Worm (Caenorhabditis elegans) whole organism, L1 larva: ENCODE data around the gene ZK1073.2.

ENCODE experiments used
- C16A3.4 ChIP-seq: fragments of 150-350 bp; optimal IDR thresholded peaks from 2 replicates; lab custom pipeline; 2014; ENCODE audit warnings: missing biosample characterization, missing genetic modification characterization
- Y116A8C.19 ChIP-seq: sonication (generic microtip); optimal IDR thresholded peaks from 2 replicates; lab custom pipeline; 2016; ENCODE audit warnings: missing compliant biosample characterization, missing genetic modification characterization, borderline replicate concordance
- aha-1 ChIP-seq: fragments of 150-350 bp; optimal IDR thresholded peaks from 2 replicates; lab custom pipeline; 2014; ENCODE audit warnings: missing biosample characterization, missing genetic modification characterization
- aly-2 ChIP-seq: fragments of 150-350 bp; optimal IDR thresholded peaks from 2 replicates; lab custom pipeline; 2014; ENCODE audit warnings: missing biosample characterization, missing genetic modification characterization
- ceh-63 ChIP-seq: fragments of 200-800 bp; sonication (Bioruptor generic); optimal IDR thresholded peaks from 2 replicates; lab custom pipeline; 2018; ENCODE audit warnings: mild to moderate bottlenecking, missing genetic modification characterization, missing compliant biosample characterization
- ceh-8 ChIP-seq: fragments of 200-800 bp; sonication (Bioruptor generic); optimal IDR thresholded peaks from 2 replicates; lab custom pipeline; 2018; ENCODE audit warnings: mild to moderate bottlenecking, missing genetic modification characterization, moderate library complexity, missing compliant biosample characterization
- ceh-82 ChIP-seq, 3 experiments: fragments of 150-350 bp in 1 of 3; sonication (generic microtip) in 2 of 3; optimal IDR thresholded peaks; 2 replicates each; lab custom pipeline; 2014 to 2017; ENCODE audit warnings: missing biosample characterization in 3 of 3, missing genetic modification characterization in 3 of 3
- ceh-88 ChIP-seq: fragments of 200-800 bp; sonication (Bioruptor generic); IDR thresholded peaks from 2 replicates; pipeline ENCODE4 v1.3.6; 2022; ENCODE audit warnings: missing genetic modification characterization, missing compliant biosample characterization
- ceh-90 ChIP-seq: sonication (generic microtip); optimal IDR thresholded peaks from 2 replicates; lab custom pipeline; 2016; ENCODE audit warnings: missing genetic modification characterization, missing compliant biosample characterization
- dpl-1 ChIP-seq, 3 experiments: fragments of 150-350 bp in 2 of 3; sonication (generic microtip) in 1 of 3; optimal IDR thresholded peaks; 2 replicates each; lab custom pipeline; 2014 to 2017; ENCODE audit warnings: missing biosample characterization in 3 of 3, missing genetic modification characterization in 3 of 3, missing genetic modification reagents in 3 of 3
- dsc-1 ChIP-seq: sonication (generic microtip); optimal IDR thresholded peaks from 2 replicates; lab custom pipeline; 2016; ENCODE audit warnings: mild to moderate bottlenecking, missing genetic modification characterization, missing compliant biosample characterization
- egl-13 ChIP-seq: sonication (generic microtip); optimal IDR thresholded peaks from 2 replicates; lab custom pipeline; 2016; ENCODE audit warnings: missing genotype, missing genetic modification reagents, missing genetic modification characterization, missing compliant biosample characterization
- egl-27 ChIP-seq, 2 experiments: fragments of 150-350 bp in 1 of 2; sonication (generic microtip); optimal IDR thresholded peaks; 3 replicates each; lab custom pipeline; 2017 to 2018; ENCODE audit warnings: missing biosample characterization in 2 of 2, missing genetic modification characterization in 2 of 2, missing genetic modification reagents in 2 of 2
- elt-2 ChIP-seq: sonication (generic microtip); optimal IDR thresholded peaks from 2 replicates; lab custom pipeline; 2016; ENCODE audit warnings: missing genetic modification characterization, mild to moderate bottlenecking, inconsistent platforms, missing compliant biosample characterization, missing genetic modification reagents
- fkh-10 ChIP-seq: sonication (generic microtip); optimal IDR thresholded peaks from 2 replicates; lab custom pipeline; 2017; ENCODE audit warnings: missing biosample characterization, missing genetic modification reagents, missing genetic modification characterization
- grh-1 ChIP-seq: fragments of 200-800 bp; sonication (Bioruptor generic); IDR thresholded peaks from 2 replicates; pipeline ENCODE4 v1.3.6; 2022; ENCODE audit warnings: missing genetic modification reagents, missing genetic modification characterization, missing compliant biosample characterization
- hlh-17 ChIP-seq: fragments of 200-800 bp; sonication (Bioruptor generic); optimal IDR thresholded peaks from 2 replicates; lab custom pipeline; 2018; ENCODE audit warnings: missing genetic modification characterization, mild to moderate bottlenecking, missing compliant biosample characterization, moderate library complexity, borderline replicate concordance
- hlh-4 ChIP-seq: sonication (generic microtip); optimal IDR thresholded peaks from 2 replicates; lab custom pipeline; 2016; ENCODE audit warnings: mild to moderate bottlenecking, missing genetic modification characterization, missing compliant biosample characterization
- hpl-2 ChIP-seq: fragments of 150-350 bp; optimal IDR thresholded peaks from 2 replicates; lab custom pipeline; 2014; ENCODE audit warnings: missing biosample characterization, missing genetic modification reagents, missing genetic modification characterization
- irx-1 ChIP-seq: sonication (generic microtip); optimal IDR thresholded peaks from 2 replicates; lab custom pipeline; 2016; ENCODE audit warnings: missing genetic modification characterization, missing compliant biosample characterization
- isw-1 ChIP-seq: fragments of 200-800 bp; sonication (Bioruptor generic); IDR thresholded peaks from 2 replicates; pipeline ENCODE4 v1.3.6; 2022; ENCODE audit warnings: missing genetic modification characterization, missing compliant biosample characterization
- jun-1 ChIP-seq: fragments of 150-350 bp; optimal IDR thresholded peaks from 2 replicates; lab custom pipeline; 2014; ENCODE audit warnings: missing biosample characterization, missing genetic modification reagents, missing genetic modification characterization
- lin-13 ChIP-seq: fragments of 150-350 bp; optimal IDR thresholded peaks from 2 replicates; lab custom pipeline; 2014; ENCODE audit warnings: missing biosample characterization, missing genetic modification reagents, missing genetic modification characterization
- lin-14 ChIP-seq: fragments of 200-800 bp; sonication (Bioruptor generic); optimal IDR thresholded peaks from 2 replicates; lab custom pipeline; 2018; ENCODE audit warnings: mild to moderate bottlenecking, missing genetic modification characterization, moderate library complexity, missing compliant biosample characterization
- lin-35 ChIP-seq, 2 experiments: fragments of 150-350 bp; optimal IDR thresholded peaks; 2 replicates each; lab custom pipeline; 2014; ENCODE audit warnings: missing biosample characterization in 2 of 2, missing genetic modification characterization in 2 of 2, missing genetic modification reagents in 2 of 2
- lin-39 ChIP-seq: fragments of 150-350 bp; optimal IDR thresholded peaks from 2 replicates; lab custom pipeline; 2014; ENCODE audit warnings: missing biosample characterization, missing genetic modification reagents, missing genetic modification characterization
- mab-9 ChIP-seq: fragments of 200-800 bp; sonication (Bioruptor generic); IDR thresholded peaks from 2 replicates; pipeline ENCODE4 v1.3.6; 2022; ENCODE audit warnings: missing genetic modification reagents, missing genetic modification characterization, missing compliant biosample characterization
- mef-2 ChIP-seq: fragments of 150-350 bp; optimal IDR thresholded peaks from 2 replicates; lab custom pipeline; 2014; ENCODE audit warnings: missing biosample characterization, missing genetic modification characterization
- nhr-12 ChIP-seq: sonication (generic microtip); optimal IDR thresholded peaks from 2 replicates; lab custom pipeline; 2017; ENCODE audit warnings: missing biosample characterization, missing genetic modification characterization
- nhr-20 ChIP-seq: sonication (generic microtip); optimal IDR thresholded peaks from 2 replicates; lab custom pipeline; 2016; ENCODE audit warnings: mild to moderate bottlenecking, missing genetic modification characterization, missing compliant biosample characterization
- nhr-28 ChIP-seq: fragments of 150-350 bp; optimal IDR thresholded peaks from 2 replicates; lab custom pipeline; 2014; ENCODE audit warnings: missing biosample characterization, missing genetic modification characterization
- nhr-47 ChIP-seq: sonication (generic microtip); optimal IDR thresholded peaks from 2 replicates; lab custom pipeline; 2016; ENCODE audit warnings: mild to moderate bottlenecking, missing genetic modification characterization, moderate library complexity, missing compliant biosample characterization
- nhr-71 ChIP-seq: sonication (generic microtip); optimal IDR thresholded peaks from 2 replicates; lab custom pipeline; 2016; ENCODE audit warnings: mild to moderate bottlenecking, missing genetic modification characterization, moderate library complexity, missing compliant biosample characterization
- nhr-76 ChIP-seq: sonication (generic microtip); optimal IDR thresholded peaks from 2 replicates; lab custom pipeline; 2017; ENCODE audit warnings: missing biosample characterization, missing genetic modification characterization
- nhr-84 ChIP-seq: sonication (generic microtip); optimal IDR thresholded peaks from 2 replicates; lab custom pipeline; 2017; ENCODE audit warnings: missing biosample characterization, missing genetic modification characterization
- pag-3 ChIP-seq: sonication (generic microtip); optimal IDR thresholded peaks from 2 replicates; lab custom pipeline; 2017; ENCODE audit warnings: missing genetic modification characterization, mild to moderate bottlenecking, missing compliant biosample characterization, antibody characterized with exemption, borderline replicate concordance; ENCODE audit not compliant: insufficient read depth
- pax-3 ChIP-seq: fragments of 200-800 bp; sonication (Bioruptor generic); optimal IDR thresholded peaks from 2 replicates; lab custom pipeline; 2018; ENCODE audit warnings: mild to moderate bottlenecking, missing genetic modification characterization, moderate library complexity, missing compliant biosample characterization
- pqm-1 ChIP-seq: sonication (generic microtip); optimal IDR thresholded peaks from 3 replicates; lab custom pipeline; 2017; ENCODE audit warnings: missing biosample characterization, missing genetic modification characterization
- sox-4 ChIP-seq: sonication (generic microtip); optimal IDR thresholded peaks from 2 replicates; lab custom pipeline; 2016; ENCODE audit warnings: missing genetic modification characterization, missing compliant biosample characterization
- sptf-1 ChIP-seq: fragments of 150-350 bp; optimal IDR thresholded peaks from 2 replicates; lab custom pipeline; 2014; ENCODE audit warnings: missing biosample characterization, missing genetic modification characterization
- sup-37 ChIP-seq: fragments of 200-800 bp; sonication (Bioruptor generic); optimal IDR thresholded peaks from 2 replicates; lab custom pipeline; 2018; ENCODE audit warnings: mild to moderate bottlenecking, missing genetic modification characterization, missing compliant biosample characterization
- swsn-7 ChIP-seq: sonication (generic microtip); optimal IDR thresholded peaks from 2 replicates; lab custom pipeline; 2016; ENCODE audit warnings: missing genetic modification characterization, missing compliant biosample characterization
- unc-30 ChIP-seq: sonication (generic microtip); optimal IDR thresholded peaks from 2 replicates; lab custom pipeline; 2017; ENCODE audit warnings: missing biosample characterization, missing genetic modification characterization
- unc-86 ChIP-seq: sonication (generic microtip); optimal IDR thresholded peaks from 2 replicates; lab custom pipeline; 2016; ENCODE audit warnings: missing genetic modification characterization, missing compliant biosample characterization
- unc-98 ChIP-seq: fragments of 200-800 bp; sonication (Bioruptor generic); IDR thresholded peaks from 2 replicates; pipeline ENCODE4 v1.3.6; 2022; ENCODE audit warnings: missing genetic modification characterization, missing compliant biosample characterization
- vab-15 ChIP-seq: sonication (generic microtip); optimal IDR thresholded peaks from 2 replicates; lab custom pipeline; 2017; ENCODE audit warnings: missing genotype, mild to moderate bottlenecking, missing genetic modification characterization, missing compliant biosample characterization
- xbp-1 ChIP-seq: sonication (generic microtip); optimal IDR thresholded peaks from 2 replicates; lab custom pipeline; 2016; ENCODE audit warnings: missing genetic modification characterization, missing compliant biosample characterization
- zag-1 ChIP-seq: fragments of 150-350 bp; optimal IDR thresholded peaks from 2 replicates; lab custom pipeline; 2014; ENCODE audit warnings: missing biosample characterization, missing genetic modification characterization
- zip-4 ChIP-seq: fragments of 200-800 bp; sonication (Bioruptor generic); optimal IDR thresholded peaks from 2 replicates; lab custom pipeline; 2018; ENCODE audit warnings: mild to moderate bottlenecking, missing genetic modification characterization, moderate library complexity, missing compliant biosample characterization
- ztf-11 ChIP-seq, 2 experiments: sonication (generic microtip); optimal IDR thresholded peaks; 2 replicates each; lab custom pipeline; 2016 to 2017; ENCODE audit warnings: missing genetic modification characterization in 2 of 2, missing biosample characterization in 1 of 2, missing compliant biosample characterization in 1 of 2

The ZK1073.2 gene

DNA sequence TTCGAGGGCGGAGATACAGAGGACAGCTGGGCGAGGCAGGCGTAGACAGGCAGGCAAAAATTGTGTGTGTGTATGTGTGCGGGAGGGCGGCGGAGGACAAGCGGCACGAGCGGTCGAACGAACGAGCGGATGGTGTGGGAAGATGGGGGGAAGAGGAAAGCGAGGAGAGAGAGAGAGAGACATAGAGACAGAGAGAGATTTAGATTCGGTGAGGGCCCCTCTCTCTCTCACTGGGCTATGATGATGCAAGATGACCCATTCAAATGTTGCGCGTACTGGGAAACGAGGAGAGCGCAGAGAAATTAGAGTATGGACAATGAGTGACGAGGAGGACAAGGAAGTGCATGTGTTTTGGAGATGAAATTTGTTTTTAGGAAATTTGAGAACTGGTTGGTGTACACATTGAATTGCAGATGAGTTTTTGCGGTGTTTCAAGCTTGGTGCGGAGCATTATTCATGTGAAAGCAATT is 44.3 kb downstream of the ZK1073.2 start (continued):
- TF ChIP-seq hlh-17 (GFP tag; lab: Kevin White, UChicago) = no peak
- no peak for TF ChIP-seq sup-37 (GFP tag; lab: Kevin White, UChicago)
- TF ChIP-seq aha-1 = no peak
- no peak for TF ChIP-seq hlh-4 (tag; lab: Kevin White, UChicago)
- no peak for TF ChIP-seq mab-9 (GFP tag; lab: Robert Waterston, UW)
- peak; percentile 84 for TF ChIP-seq zag-1 (tag; lab: Kevin White, UChicago)
- no peak for TF ChIP-seq vab-15 (tag; lab: Kevin White, UChicago)
- peak; percentile 42 for TF ChIP-seq pax-3
- no peak for TF ChIP-seq aly-2 (tag; lab: Kevin White, UChicago)
- peak in 1 of 2 experiments; percentile 79 for TF ChIP-seq ztf-11 (tag; optimal IDR thresholded peaks at IDR 0.05; lab: Kevin White, UChicago)
- TF ChIP-seq xbp-1 (tag; lab: Kevin White, UChicago) = peak; percentile 57
- peak; percentile 75 for TF ChIP-seq nhr-20 (tag; lab: Kevin White, UChicago)
- TF ChIP-seq unc-86 (tag; lab: Kevin White, UChicago) = peak; percentile 85
- TF ChIP-seq ceh-82 (tag; optimal IDR thresholded peaks at IDR 0.05; lab: Kevin White, UChicago) = peak; percentile 27 to 82 (median 77)
- no peak for TF ChIP-seq pag-3 (tag; lab: Kevin White, UChicago)
- TF ChIP-seq dsc-1 (tag; lab: Kevin White, UChicago) = peak; percentile 81
- no peak for TF ChIP-seq Y116A8C.19 (tag; lab: Kevin White, UChicago)
- no peak for TF ChIP-seq sptf-1
- peak; percentile 84 for TF ChIP-seq nhr-47
- TF ChIP-seq egl-13 (tag; lab: Kevin White, UChicago) = peak; percentile 74
- no peak for TF ChIP-seq hpl-2
- TF ChIP-seq sox-4 (tag; lab: Kevin White, UChicago) = peak; percentile 72
- TF ChIP-seq swsn-7 (tag; lab: Kevin White, UChicago) = peak; percentile 80
- TF ChIP-seq irx-1 = peak; percentile 70
- TF ChIP-seq pqm-1 (tag; lab: Kevin White, UChicago) = no peak
- TF ChIP-seq jun-1 (tag; lab: Kevin White, UChicago) = peak; percentile 74
- no peak for TF ChIP-seq zip-4 (GFP tag; lab: Kevin White, UChicago)
- peak; percentile 63 for TF ChIP-seq mef-2 (tag; lab: Kevin White, UChicago)
- peak; percentile 85 for TF ChIP-seq fkh-10
- no peak for TF ChIP-seq nhr-28
- TF ChIP-seq dpl-1 (GFP tag; optimal IDR thresholded peaks at IDR 0.05; lab: Kevin White, UChicago) = no peak

DNA sequence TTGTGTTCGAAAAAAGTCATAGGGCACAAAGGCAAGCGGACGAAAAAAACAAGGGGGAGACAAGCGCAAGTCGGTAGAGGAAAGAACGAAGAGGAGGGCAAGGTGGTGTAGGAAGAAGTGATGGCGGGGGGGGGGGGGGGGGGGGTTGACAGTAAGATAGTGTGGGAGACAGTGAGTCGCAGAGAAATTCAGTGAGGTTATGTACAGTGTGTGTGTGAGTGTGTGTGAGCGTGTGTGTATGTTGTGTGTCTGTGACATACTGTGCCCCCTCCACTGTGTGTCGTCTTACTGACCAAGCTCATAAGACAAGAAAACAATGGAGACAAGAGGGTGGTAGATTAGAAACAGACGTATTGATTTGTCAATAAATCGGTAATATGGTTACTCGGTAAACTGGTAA is 46.7 kb downstream of the ZK1073.2 start:
- TF ChIP-seq grh-1 (0 out of 2 replicates have a peak, but pooled peaks have one; percentile 44), ceh-88 (no peak), nhr-76 (tag; lab: Kevin White, UChicago) (no peak), nhr-20 (tag; lab: Kevin White, UChicago) (peak; percentile 15), unc-98 (GFP tag; lab: Robert Waterston, UW) (no peak), nhr-12 (tag; lab: Kevin White, UChicago) (no peak), C16A3.4 (no peak), Y116A8C.19 (tag; lab: Kevin White, UChicago) (no peak), xbp-1 (tag; lab: Kevin White, UChicago) (no peak), ceh-90 (tag; lab: Kevin White, UChicago) (no peak), ceh-8 (GFP tag; lab: Kevin White, UChicago) (no peak), unc-86 (tag; lab: Kevin White, UChicago) (no peak), jun-1 (tag; lab: Kevin White, UChicago) (no peak), nhr-84 (no peak), mef-2 (tag; lab: Kevin White, UChicago) (no peak), lin-35 (GFP tag; optimal IDR thresholded peaks at IDR 0.05; lab: Kevin White, UChicago) (peak in 1 of 2 experiments; percentile 29), unc-30 (tag; lab: Kevin White, UChicago) (no peak), isw-1 (no peak), sox-4 (tag; lab: Kevin White, UChicago) (no peak), ceh-63 (GFP tag; lab: Kevin White, UChicago) (no peak), elt-2 (tag; lab: Kevin White, UChicago) (peak; percentile 47), egl-27 (tag; optimal IDR thresholded peaks at IDR 0.05; lab: Kevin White, UChicago) (peak in 1 of 2 experiments; percentile 29), lin-14 (GFP tag; lab: Kevin White, UChicago) (peak; percentile 70), aly-2 (tag; lab: Kevin White, UChicago) (no peak), lin-39 (tag; lab: Kevin White, UChicago) (no peak), zag-1 (tag; lab: Kevin White, UChicago) (no peak), swsn-7 (tag; lab: Kevin White, UChicago) (no peak), hpl-2 (no peak), lin-13 (GFP tag; lab: Kevin White, UChicago) (no peak), nhr-71 (tag; lab: Kevin White, UChicago) (peak; percentile 24)
